Fruit fly (Drosophila melanogaster) whole organism, embryonic: ENCODE results near the gene caz.

Experiments used
- Atf-2 ChIP-seq: fragments of 200-800 bp; sonication (Bioruptor generic); optimal IDR thresholded peaks from 2 replicates; lab custom pipeline; 2016; ENCODE audit warnings: missing biosample characterization, missing genetic modification characterization
- CG15269 ChIP-seq: fragments of 200-800 bp; sonication (Bioruptor generic); optimal IDR thresholded peaks from 2 replicates; lab custom pipeline; 2018; ENCODE audit warnings: missing biosample characterization, mild to moderate bottlenecking, missing genetic modification characterization, moderate library complexity
- CG1647 ChIP-seq: fragments of 200-800 bp; sonication (Bioruptor generic); optimal IDR thresholded peaks from 3 replicates; lab custom pipeline; 2016; ENCODE audit warnings: missing biosample characterization, missing genetic modification characterization
- CG17612 ChIP-seq: fragments of 200-800 bp; sonication (Bioruptor generic); IDR thresholded peaks from 2 replicates; pipeline ENCODE4 v1.3.6; 2022; ENCODE audit warnings: missing biosample characterization, missing genetic modification characterization
- CG1792 ChIP-seq: fragments of 200-800 bp; sonication (Bioruptor generic); optimal IDR thresholded peaks from 2 replicates; lab custom pipeline; 2016; ENCODE audit warnings: missing biosample characterization, missing genetic modification characterization
- CG2129 ChIP-seq: fragments of 200-800 bp; sonication (Bioruptor generic); IDR thresholded peaks from 2 replicates; pipeline ENCODE4 v1.3.6; 2022; ENCODE audit warnings: missing biosample characterization, missing genetic modification characterization; ENCODE audit not compliant: partially characterized antibody
- CG30020 ChIP-seq: fragments of 200-800 bp; optimal IDR thresholded peaks from 2 replicates; lab custom pipeline; 2019; ENCODE audit warnings: missing biosample characterization, mild to moderate bottlenecking, missing genetic modification characterization, moderate library complexity
- CG30403 ChIP-seq: fragments of 200-800 bp; sonication (Bioruptor generic); optimal IDR thresholded peaks from 3 replicates; lab custom pipeline; 2016; ENCODE audit warnings: missing biosample characterization, missing genetic modification characterization
- CG3407 ChIP-seq: fragments of 200-800 bp; sonication (Bioruptor generic); optimal IDR thresholded peaks from 2 replicates; lab custom pipeline; 2018; ENCODE audit warnings: missing biosample characterization, mild to moderate bottlenecking, missing genetic modification characterization
- CG34422 ChIP-seq: fragments of 200-800 bp; sonication (Bioruptor generic); IDR thresholded peaks from 3 replicates; pipeline ENCODE4 v1.3.6; 2022; ENCODE audit warnings: missing biosample characterization, missing genetic modification characterization
- CG4328 ChIP-seq: fragments of 200-800 bp; sonication (Bioruptor generic); optimal IDR thresholded peaks from 3 replicates; lab custom pipeline; 2017; ENCODE audit warnings: missing biosample characterization, missing genetic modification reagents, missing genetic modification characterization
- CG43689 ChIP-seq: fragments of 200-800 bp; sonication (Bioruptor generic); IDR thresholded peaks from 2 replicates; pipeline ENCODE4 v1.3.6; 2022; ENCODE audit warnings: missing biosample characterization, missing genetic modification characterization
- CG4404 ChIP-seq: fragments of 200-800 bp; sonication (Bioruptor generic); IDR thresholded peaks from 2 replicates; pipeline ENCODE4 v1.3.6; 2022; ENCODE audit warnings: missing biosample characterization, missing genetic modification characterization
- CG4424 ChIP-seq: fragments of 200-800 bp; sonication (Bioruptor generic); optimal IDR thresholded peaks from 3 replicates; lab custom pipeline; 2016; ENCODE audit warnings: missing biosample characterization, missing genetic modification characterization
- CG6765 ChIP-seq: fragments of 200-800 bp; sonication (Bioruptor generic); optimal IDR thresholded peaks from 3 replicates; lab custom pipeline; 2017; ENCODE audit warnings: missing biosample characterization, mild to moderate bottlenecking, missing genetic modification characterization
- CG7357 ChIP-seq: fragments of 200-800 bp; sonication (Bioruptor generic); IDR thresholded peaks from 3 replicates; pipeline ENCODE4 v1.3.6; 2022; ENCODE audit warnings: missing biosample characterization, missing genetic modification characterization
- CG7987 ChIP-seq: fragments of 200-800 bp; sonication (Bioruptor generic); optimal IDR thresholded peaks from 2 replicates; lab custom pipeline; 2018; ENCODE audit warnings: missing biosample characterization, mild to moderate bottlenecking, missing genetic modification characterization, moderate library complexity
- CG8089 ChIP-seq: fragments of 200-800 bp; sonication (Bioruptor generic); optimal IDR thresholded peaks from 3 replicates; lab custom pipeline; 2016; ENCODE audit warnings: missing biosample characterization, missing genetic modification characterization
- CrebB ChIP-seq: fragments of 200-800 bp; sonication (Bioruptor generic); optimal IDR thresholded peaks from 3 replicates; lab custom pipeline; 2018; ENCODE audit warnings: missing biosample characterization, mild to moderate bottlenecking, missing genetic modification characterization
- HLHmδ ChIP-seq: fragments of 200-800 bp; sonication (Bioruptor generic); optimal IDR thresholded peaks from 2 replicates; lab custom pipeline; 2018; ENCODE audit warnings: missing biosample characterization, mild to moderate bottlenecking, missing genetic modification characterization, moderate library complexity
- HmgZ ChIP-seq: fragments of 200-800 bp; sonication (Bioruptor generic); optimal IDR thresholded peaks from 2 replicates; lab custom pipeline; 2018; ENCODE audit warnings: missing biosample characterization, mild to moderate bottlenecking, missing genetic modification characterization
- Hr39 ChIP-seq: fragments of >200 bp; optimal IDR thresholded peaks from 2 replicates; lab custom pipeline; 2017
- MBD-R2 ChIP-seq: fragments of 200-800 bp; sonication (Bioruptor generic); IDR thresholded peaks from 2 replicates; pipeline ENCODE4 v1.3.6; 2022; ENCODE audit warnings: missing biosample characterization, missing genetic modification characterization
- MTF-1 ChIP-seq: fragments of 200-800 bp; sonication (Bioruptor generic); optimal IDR thresholded peaks from 2 replicates; lab custom pipeline; 2018; ENCODE audit warnings: missing biosample characterization, mild to moderate bottlenecking, missing genetic modification characterization, borderline replicate concordance
- NfI ChIP-seq: fragments of 200-800 bp; sonication (Bioruptor generic); optimal IDR thresholded peaks from 3 replicates; lab custom pipeline; 2018; ENCODE audit warnings: missing biosample characterization, mild to moderate bottlenecking, missing genetic modification characterization, moderate library complexity
- Sry-β ChIP-seq: fragments of 200-800 bp; sonication (Bioruptor generic); optimal IDR thresholded peaks from 2 replicates; lab custom pipeline; 2018; ENCODE audit warnings: missing biosample characterization, mild to moderate bottlenecking, missing genetic modification characterization, moderate library complexity
- Sry-δ ChIP-seq: fragments of 200-800 bp; sonication (Bioruptor generic); optimal IDR thresholded peaks from 2 replicates; lab custom pipeline; 2016; ENCODE audit warnings: missing biosample characterization, missing genetic modification characterization
- Usf ChIP-seq: fragments of 200-800 bp; sonication (Bioruptor generic); optimal IDR thresholded peaks from 2 replicates; lab custom pipeline; 2017; ENCODE audit warnings: missing genotype, missing biosample characterization, missing genetic modification characterization
- Vsx1 ChIP-seq: fragments of 200-800 bp; sonication (Bioruptor generic); optimal IDR thresholded peaks from 2 replicates; lab custom pipeline; 2017; ENCODE audit warnings: missing biosample characterization, mild to moderate bottlenecking, missing genetic modification characterization, missing genetic modification reagents
- Xbp1 ChIP-seq: fragments of 200-800 bp; sonication (Bioruptor generic); optimal IDR thresholded peaks from 3 replicates; lab custom pipeline; 2016; ENCODE audit warnings: missing biosample characterization, mild to moderate bottlenecking, missing genetic modification characterization
- ap ChIP-seq: fragments of 200-800 bp; sonication (Bioruptor generic); IDR thresholded peaks from 2 replicates; pipeline ENCODE4 v1.3.6; 2022; ENCODE audit warnings: missing biosample characterization, missing genetic modification characterization
- ara ChIP-seq: fragments of 200-800 bp; sonication (Bioruptor generic); IDR thresholded peaks from 2 replicates; pipeline ENCODE4 v1.3.6; 2022; ENCODE audit warnings: missing biosample characterization, missing genetic modification characterization
- br ChIP-seq: fragments of >200 bp; optimal IDR thresholded peaks from 2 replicates; lab custom pipeline; 2017
- cad ChIP-seq: fragments of >200 bp; optimal IDR thresholded peaks from 2 replicates; lab custom pipeline; 2017; ENCODE audit warnings: missing biosample characterization, missing genetic modification characterization
- cato ChIP-seq: fragments of 200-800 bp; sonication (Bioruptor generic); optimal IDR thresholded peaks from 2 replicates; lab custom pipeline; 2016; ENCODE audit warnings: missing biosample characterization, missing genetic modification characterization, borderline replicate concordance
- chm ChIP-seq: fragments of 200-800 bp; sonication (Bioruptor generic); IDR thresholded peaks from 2 replicates; pipeline ENCODE4 v1.3.6; 2022; ENCODE audit warnings: missing biosample characterization, missing genetic modification characterization
- disco-r ChIP-seq: fragments of 200-800 bp; sonication (Bioruptor generic); optimal IDR thresholded peaks from 2 replicates; lab custom pipeline; 2016; ENCODE audit warnings: missing biosample characterization, missing genetic modification characterization
- fd102C ChIP-seq: fragments of 200-800 bp; sonication (Bioruptor generic); optimal IDR thresholded peaks from 2 replicates; lab custom pipeline; 2018; ENCODE audit warnings: missing biosample characterization, mild to moderate bottlenecking, missing genetic modification characterization, moderate library complexity
- fd96Cb ChIP-seq: fragments of 200-800 bp; sonication (Bioruptor generic); optimal IDR thresholded peaks from 2 replicates; lab custom pipeline; 2018; ENCODE audit warnings: missing biosample characterization, mild to moderate bottlenecking, missing genetic modification characterization, moderate library complexity
- gce ChIP-seq: fragments of 200-800 bp; sonication (Bioruptor generic); IDR thresholded peaks from 3 replicates; pipeline ENCODE4 v1.3.6; 2022; ENCODE audit warnings: missing biosample characterization, missing genetic modification characterization
- gcm2 ChIP-seq: fragments of 200-800 bp; sonication (Bioruptor generic); optimal IDR thresholded peaks from 2 replicates; lab custom pipeline; 2016; ENCODE audit warnings: missing biosample characterization, missing genetic modification characterization
- kni ChIP-seq: fragments of 200-800 bp; sonication (Bioruptor generic); optimal IDR thresholded peaks from 3 replicates; lab custom pipeline; 2017; ENCODE audit warnings: mild to moderate bottlenecking, missing biosample characterization, missing genetic modification reagents, missing genetic modification characterization
- mld ChIP-seq: fragments of 200-800 bp; sonication (Bioruptor generic); IDR thresholded peaks from 3 replicates; pipeline ENCODE4 v1.3.6; 2022; ENCODE audit warnings: missing biosample characterization, missing genetic modification characterization; ENCODE audit not compliant: partially characterized antibody
- nau ChIP-seq: fragments of 200-800 bp; sonication (Bioruptor generic); optimal IDR thresholded peaks from 3 replicates; lab custom pipeline; 2017; ENCODE audit warnings: missing biosample characterization, mild to moderate bottlenecking, missing genetic modification characterization, missing genetic modification reagents
- ro ChIP-seq: fragments of 200-800 bp; sonication (Bioruptor generic); IDR thresholded peaks from 2 replicates; pipeline ENCODE4 v1.3.6; 2022; ENCODE audit warnings: missing biosample characterization, missing genetic modification characterization
- scrt ChIP-seq: fragments of 200-800 bp; sonication (Bioruptor generic); optimal IDR thresholded peaks from 2 replicates; lab custom pipeline; 2018; ENCODE audit warnings: missing biosample characterization, mild to moderate bottlenecking, missing genetic modification characterization, moderate library complexity
- slp2 ChIP-seq: fragments of 200-800 bp; sonication (Bioruptor generic); optimal IDR thresholded peaks from 2 replicates; lab custom pipeline; 2016; ENCODE audit warnings: missing biosample characterization, missing genetic modification characterization
- tll ChIP-seq, 2 experiments: fragments of 200-800 bp in 1 of 2; fragments of >200 bp in 1 of 2; sonication (Bioruptor generic) in 1 of 2; optimal IDR thresholded peaks; 2 replicates each; lab custom pipeline; 2017 to 2019; ENCODE audit warnings: missing biosample characterization in 2 of 2, missing genetic modification characterization in 2 of 2, mild to moderate bottlenecking in 1 of 2, moderate library complexity in 1 of 2
- trh ChIP-seq: fragments of 200-800 bp; sonication (Bioruptor generic); optimal IDR thresholded peaks from 2 replicates; lab custom pipeline; 2016; ENCODE audit warnings: missing biosample characterization, missing genetic modification characterization
- wek ChIP-seq: fragments of 200-800 bp; sonication (Bioruptor generic); optimal IDR thresholded peaks from 3 replicates; lab custom pipeline; 2018; ENCODE audit warnings: missing biosample characterization, mild to moderate bottlenecking, missing genetic modification characterization, moderate library complexity
- wor ChIP-seq: fragments of 200-800 bp; sonication (Bioruptor generic); IDR thresholded peaks from 2 replicates; pipeline ENCODE4 v1.3.6; 2022; ENCODE audit warnings: missing biosample characterization, missing genetic modification characterization
- yki ChIP-seq: fragments of >200 bp; optimal IDR thresholded peaks from 3 replicates; lab custom pipeline; 2018
- zfh1 ChIP-seq: fragments of 200-800 bp; sonication (Bioruptor generic); IDR thresholded peaks from 3 replicates; pipeline ENCODE4 v1.3.6; 2022; ENCODE audit warnings: missing biosample characterization, missing genetic modification characterization

Gene caz

dm6 chrX:16270795-16271194 is 17.8 kb upstream of the caz start, which contains the start of gene Mfe2 (continued):
- TF ChIP-seq CG8089 (GFP tag; lab: Kevin White, UChicago), result peak; percentile 12
- no peak for TF ChIP-seq ara (GFP tag; lab: Robert Waterston, UW)
- TF ChIP-seq ap, result no peak
- peak; percentile 70 for TF ChIP-seq kni (GFP tag; lab: Kevin White, UChicago)
- TF ChIP-seq CG1647 (GFP tag; lab: Kevin White, UChicago), result peak; percentile 44
- no peak for TF ChIP-seq Atf-2 (GFP tag; lab: Kevin White, UChicago)
- TF ChIP-seq gcm2, result no peak
- TF ChIP-seq MBD-R2 (GFP tag; lab: Robert Waterston, UW), result peak; percentile 66
- peak; percentile 33 for TF ChIP-seq CG4424
- TF ChIP-seq wor (GFP tag; lab: Robert Waterston, UW), result no peak; the same call in 1 of the 2 replicates
- TF ChIP-seq CG17612 (GFP tag; lab: Robert Waterston, UW), result no peak
- TF ChIP-seq disco-r (GFP tag; lab: Kevin White, UChicago), result peak; percentile 2
- no peak for TF ChIP-seq ro (GFP tag; lab: Robert Waterston, UW)
- TF ChIP-seq Hr39 (lab: Kevin White, UChicago), result no peak
- peak; percentile 7 for TF ChIP-seq CG4328 (GFP tag; lab: Kevin White, UChicago)
- peak; percentile 56 for TF ChIP-seq Xbp1
- no peak for TF ChIP-seq tll (GFP tag; optimal IDR thresholded peaks at IDR 0.05; lab: Kevin White, UChicago)
- no peak for TF ChIP-seq CG3407 (GFP tag; lab: Kevin White, UChicago)
- TF ChIP-seq wek (GFP tag; lab: Kevin White, UChicago), result peak; percentile 10
- peak; percentile 85 for TF ChIP-seq HmgZ (tag; lab: Kevin White, UChicago)
- TF ChIP-seq mld (GFP tag; lab: Robert Waterston, UW), result no peak
- no peak for TF ChIP-seq chm
- peak; percentile 76 for TF ChIP-seq Sry-δ (GFP tag; lab: Kevin White, UChicago)
- TF ChIP-seq CrebB (tag; lab: Kevin White, UChicago), result no peak
- peak; percentile 46 for TF ChIP-seq NfI
- TF ChIP-seq nau, result peak; percentile 2
- no peak for TF ChIP-seq scrt (GFP tag; lab: Kevin White, UChicago)
- TF ChIP-seq MTF-1, result no peak
- no peak for TF ChIP-seq HLHmδ (GFP tag; lab: Kevin White, UChicago)
- no peak for TF ChIP-seq cato (GFP tag; lab: Kevin White, UChicago)
- TF ChIP-seq slp2 (GFP tag; lab: Kevin White, UChicago), result peak; percentile 20
- TF ChIP-seq Sry-β, result no peak
- TF ChIP-seq yki (lab: Kevin White, UChicago), result no peak
- no peak for TF ChIP-seq CG15269 (tag; lab: Kevin White, UChicago)
- peak; percentile 31 for TF ChIP-seq CG1792
- TF ChIP-seq CG30403, result peak; percentile 55
- no peak for TF ChIP-seq Vsx1 (GFP tag; lab: Kevin White, UChicago)
- no peak for TF ChIP-seq CG6765 (GFP tag; lab: Kevin White, UChicago)
- TF ChIP-seq CG2129 (GFP tag; lab: Robert Waterston, UW), result no peak
- no peak for TF ChIP-seq fd102C (GFP tag; lab: Kevin White, UChicago)
- no peak for TF ChIP-seq CG34422 (GFP tag; lab: Robert Waterston, UW)
- no peak for TF ChIP-seq gce (GFP tag; lab: Robert Waterston, UW)
- TF ChIP-seq Usf (GFP tag; lab: Kevin White, UChicago), result peak; percentile 32
- peak; percentile 48 for TF ChIP-seq CG30020 (tag; lab: Kevin White, UChicago)
- no peak for TF ChIP-seq CG7987 (GFP tag; lab: Kevin White, UChicago)
- no peak for TF ChIP-seq CG7357 (GFP tag; lab: Robert Waterston, UW)
- TF ChIP-seq trh (GFP tag; lab: Kevin White, UChicago), result no peak
- TF ChIP-seq zfh1 (GFP tag; lab: Robert Waterston, UW), result peak; percentile 42; the same call in 2 of the 3 replicates
- no peak for TF ChIP-seq CG4404 (GFP tag; lab: Robert Waterston, UW)
- TF ChIP-seq cad (GFP tag; lab: Kevin White, UChicago), result no peak
- TF ChIP-seq br, result no peak
- TF ChIP-seq CG43689 (GFP tag; lab: Robert Waterston, UW), result no peak
- no peak for TF ChIP-seq fd96Cb
